Worm (Caenorhabditis elegans) whole organism, early embryonic: ENCODE results near the gene npr-24.

Experiments
- flt-1 ChIP-seq: fragments of 200-800 bp; sonication (Bioruptor generic); IDR thresholded peaks from 2 replicates; pipeline ENCODE4 v1.3.6; 2022; ENCODE audit warnings: missing genetic modification characterization, missing compliant biosample characterization
- tbx-11 ChIP-seq: fragments of 200-800 bp; sonication (Bioruptor generic); IDR thresholded peaks from 2 replicates; pipeline ENCODE4 v1.3.6; 2022; ENCODE audit warnings: missing genetic modification characterization, missing compliant biosample characterization

- TF ChIP-seq flt-1 (GFP tag; lab: Robert Waterston, UW) (no peak), tbx-11 (GFP tag; lab: Robert Waterston, UW) (no peak)
Measured at ce11 chrX:17514422-17514821, 27.8 kb upstream of the npr-24 start.
